Worm (Caenorhabditis elegans): ENCODE measurements around the gene F58H1.2.

F58H1.2 gene

DNA sequence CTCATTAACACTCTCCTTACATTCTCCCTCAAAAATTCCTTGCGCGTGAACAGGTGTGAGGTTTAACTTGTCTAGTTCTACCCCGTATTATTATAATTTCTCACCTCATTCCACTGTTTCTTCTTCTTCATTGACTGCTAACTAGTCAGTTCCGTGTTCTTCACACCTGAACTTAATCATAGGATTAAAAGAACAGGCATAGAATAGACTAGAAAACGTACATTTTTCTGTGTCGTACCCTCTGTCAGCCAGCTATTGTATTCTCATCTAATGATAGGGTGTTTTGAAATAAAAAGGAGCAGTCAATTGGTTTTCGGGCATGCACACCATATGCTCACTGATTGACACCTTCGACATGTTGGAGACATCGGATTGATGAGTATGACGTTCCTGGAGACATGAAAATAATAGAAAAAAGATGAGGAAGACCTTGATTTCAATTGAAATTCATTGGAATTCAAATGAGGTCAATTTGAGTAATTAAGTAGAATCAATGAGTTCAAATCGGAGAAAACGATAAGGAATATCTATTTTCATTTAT, 18.6 kb downstream of the F58H1.2 start:
- TF ChIP-seq skn-1 (tag; optimal IDR thresholded peaks at IDR 0.05) (no peak), unc-39 (tag; optimal IDR thresholded peaks at IDR 0.05) (no peak), lin-15B (tag; optimal IDR thresholded peaks at IDR 0.05) (no peak)

DNA sequence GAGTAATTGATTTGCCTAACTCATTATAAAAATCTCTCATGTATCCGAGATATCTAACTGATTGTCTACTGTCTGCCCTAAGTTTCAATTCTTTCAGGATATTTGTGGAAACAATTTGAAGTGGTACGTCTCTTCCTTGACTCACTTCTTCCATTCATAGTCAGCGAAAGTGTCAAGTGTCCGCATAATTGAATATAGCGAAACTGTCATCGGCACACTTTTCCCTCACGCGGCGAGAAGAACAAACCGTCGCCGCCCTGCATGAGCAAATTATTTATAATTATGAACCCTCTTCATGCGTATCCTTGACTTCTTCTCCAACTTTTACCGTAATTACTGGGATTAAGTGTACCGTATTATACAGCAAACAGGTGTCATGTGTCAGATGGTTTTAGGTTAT, 19.7 kb downstream of the F58H1.2 start:
- TF ChIP-seq fkh-2 (tag; optimal IDR thresholded peaks at IDR 0.05) (no peak), nhr-28 (tag; optimal IDR thresholded peaks at IDR 0.05) (no peak), unc-62 (GFP tag; optimal IDR thresholded peaks at IDR 0.05) (no peak), nhr-11 (tag; optimal IDR thresholded peaks at IDR 0.05) (no peak), sea-2 (GFP tag; optimal IDR thresholded peaks at IDR 0.05) (no peak), elt-3 (tag; optimal IDR thresholded peaks at IDR 0.05) (no peak), nhr-23 (tag; optimal IDR thresholded peaks at IDR 0.05) (no peak), hmg-11 (tag; optimal IDR thresholded peaks at IDR 0.05) (no peak), R02D3.7 (tag; optimal IDR thresholded peaks at IDR 0.05) (no peak), elt-2 (tag; optimal IDR thresholded peaks at IDR 0.05) (no peak), tbx-2 (tag; optimal IDR thresholded peaks at IDR 0.05) (no peak), lin-39 (tag; optimal IDR thresholded peaks at IDR 0.05) (no peak), nhr-12 (tag; optimal IDR thresholded peaks at IDR 0.05) (no peak), nhr-77 (tag; optimal IDR thresholded peaks at IDR 0.05) (no peak), ceh-16 (tag; optimal IDR thresholded peaks at IDR 0.05) (no peak), unc-39 (tag; optimal IDR thresholded peaks at IDR 0.05) (no peak), nhr-76 (tag; optimal IDR thresholded peaks at IDR 0.05) (no peak), ztf-4 (tag; optimal IDR thresholded peaks at IDR 0.05) (no peak)

DNA sequence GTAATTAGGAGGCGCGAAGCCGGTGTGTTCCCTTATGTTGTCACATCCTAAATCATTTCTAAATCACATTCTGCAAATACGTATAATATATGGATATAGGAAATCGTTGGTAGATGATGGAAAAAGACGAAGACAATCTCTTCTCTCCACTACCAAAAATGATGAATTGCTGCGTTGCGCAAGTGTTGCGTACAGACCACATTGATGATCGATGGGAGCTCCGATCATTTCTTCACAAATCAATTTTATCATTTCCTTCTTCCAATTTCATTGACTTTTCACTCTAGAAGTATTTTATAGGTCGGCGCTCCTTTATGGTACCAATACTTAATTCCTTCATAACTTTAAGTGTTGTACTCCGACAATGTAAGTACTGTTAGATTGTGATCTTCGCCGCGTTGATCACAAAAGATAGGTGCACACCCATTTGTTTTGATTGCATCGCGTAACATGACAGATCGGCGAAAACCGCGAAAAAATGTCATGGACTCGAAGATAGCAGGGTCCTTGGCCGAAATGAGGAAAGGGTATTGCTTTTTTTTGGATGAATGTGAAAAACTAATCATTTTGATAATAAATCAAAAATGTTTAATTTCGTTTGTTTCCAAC, 20.7 kb downstream of the F58H1.2 start:
- TF ChIP-seq lin-39 (tag; optimal IDR thresholded peaks at IDR 0.05), result peak; percentile 31
- TF ChIP-seq jun-1 (tag; optimal IDR thresholded peaks at IDR 0.05), result no peak

- no peak for TF ChIP-seq fkh-10 (GFP tag; optimal IDR thresholded peaks at IDR 0.05)
- no peak for TF ChIP-seq ztf-11 (tag; optimal IDR thresholded peaks at IDR 0.05)
- peak; percentile 67 for TF ChIP-seq pha-4 (tag; optimal IDR thresholded peaks at IDR 0.05)
- TF ChIP-seq ceh-16 (tag; optimal IDR thresholded peaks at IDR 0.05), result no peak
Observed at ce11 chrV:11951227-11951626, 22.3 kb downstream of the F58H1.2 start.

DNA sequence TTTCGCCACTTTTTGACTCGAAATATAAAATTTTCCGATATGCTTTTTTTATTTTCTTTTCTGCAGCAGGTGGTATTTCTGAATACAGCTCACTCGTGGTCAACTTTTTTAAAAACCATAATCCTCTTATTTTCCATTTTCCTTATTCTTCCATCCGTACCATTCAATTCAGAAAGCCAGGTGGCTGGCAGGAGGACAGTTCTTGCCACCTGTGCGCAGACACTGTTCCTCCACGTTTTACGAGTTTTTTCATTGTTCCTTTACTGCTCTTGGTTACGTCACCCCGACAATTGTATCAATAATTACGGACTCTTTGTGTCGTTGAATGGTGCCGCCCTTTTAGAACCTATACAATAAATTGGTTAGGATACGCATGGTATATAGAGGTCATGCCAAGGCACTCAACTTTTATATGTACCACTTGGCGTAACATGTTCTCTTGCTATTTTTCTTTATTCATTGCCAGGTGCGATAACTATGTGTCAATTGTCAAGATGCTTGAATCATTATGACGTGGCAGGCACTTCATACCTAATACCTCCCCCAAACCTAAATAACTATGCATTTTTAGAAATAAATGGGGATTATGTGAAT, 24.1 kb downstream of the F58H1.2 start:
- TF ChIP-seq ztf-11 (tag; optimal IDR thresholded peaks at IDR 0.05) (no peak), nhr-43 (tag; optimal IDR thresholded peaks at IDR 0.05; ENCODE audit: poor library complexity, severe bottlenecking) (no peak), hmg-11 (tag; optimal IDR thresholded peaks at IDR 0.05) (no peak), pha-4 (tag; optimal IDR thresholded peaks at IDR 0.05) (peak; percentile 12)

- TF ChIP-seq fkh-10 (GFP tag; optimal IDR thresholded peaks at IDR 0.05) (peak; percentile 81), ceh-28 (tag; optimal IDR thresholded peaks at IDR 0.05) (no peak), nhr-12 (tag; optimal IDR thresholded peaks at IDR 0.05) (no peak)
Observed at ce11 chrV:11953621-11954020, 24.7 kb downstream of the F58H1.2 start.

DNA sequence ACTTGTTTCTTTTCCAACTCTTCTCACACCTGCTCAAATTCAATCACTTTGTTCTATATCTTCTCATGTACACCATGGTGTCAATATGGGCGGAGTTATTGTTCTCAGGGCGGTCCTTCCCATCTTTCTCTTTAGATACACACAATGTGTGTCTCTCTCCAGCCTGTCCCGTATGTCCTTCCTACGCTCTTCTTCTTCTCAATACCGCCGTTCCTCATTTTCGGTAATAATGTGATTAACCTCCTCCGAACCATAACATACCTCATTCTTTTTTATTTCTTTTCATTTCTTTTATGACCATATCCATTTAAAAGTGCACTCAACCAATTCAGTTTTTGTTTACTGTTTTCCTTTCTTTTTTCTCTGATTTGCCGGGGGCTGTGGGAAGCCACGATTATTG, 26.7 kb downstream of the F58H1.2 start:
- TF ChIP-seq egl-5 (tag; optimal IDR thresholded peaks at IDR 0.05) (peak; percentile 10), egl-27 (tag; optimal IDR thresholded peaks at IDR 0.05) (no peak)

Measured in whole organism, L3 larva.